Worm (Caenorhabditis elegans): ENCODE measurements around the gene unc-115.

Gene unc-115

ce11 chrX:10132546-10133032 is 14.1 kb upstream of the unc-115 start (continued):
- peak; percentile 77 for TF ChIP-seq unc-3 (GFP tag; conservative IDR thresholded peaks at IDR 0.05)
- peak; percentile 21 for TF ChIP-seq unc-3 (tag; optimal IDR thresholded peaks at IDR 0.05)
- TF ChIP-seq eyg-1 (tag; optimal IDR thresholded peaks at IDR 0.05) = peak; percentile 9
- TF ChIP-seq ceh-34 (tag; optimal IDR thresholded peaks at IDR 0.05) = peak; percentile 61
- peak; percentile 68 for TF ChIP-seq ceh-14 (tag; optimal IDR thresholded peaks at IDR 0.05)
- TF ChIP-seq fax-1 (tag; optimal IDR thresholded peaks at IDR 0.05) = peak; percentile 31
- peak; percentile 21 for TF ChIP-seq rnt-1 (tag; optimal IDR thresholded peaks at IDR 0.05)
- peak; percentile 42 for TF ChIP-seq odd-2 (tag; optimal IDR thresholded peaks at IDR 0.05)
- TF ChIP-seq ttx-3 (tag; optimal IDR thresholded peaks at IDR 0.05) = peak; percentile 77
- TF ChIP-seq gmeb-2 (tag; optimal IDR thresholded peaks at IDR 0.05) = peak; percentile 78
- TF ChIP-seq ceh-45 (GFP tag; IDR thresholded peaks at IDR 0.05) = 0 out of 2 replicates have a peak, but pooled peaks have one; percentile 27
- peak; percentile 57 for TF ChIP-seq ceh-31 (tag; optimal IDR thresholded peaks at IDR 0.05)
- TF ChIP-seq elt-2 (tag; optimal IDR thresholded peaks at IDR 0.05) = peak; percentile 78
- TF ChIP-seq che-1 (tag; optimal IDR thresholded peaks at IDR 0.05) = peak; percentile 77
- TF ChIP-seq fkh-6 (tag; optimal IDR thresholded peaks at IDR 0.05) = peak; percentile 68
- TF ChIP-seq zip-5 (tag; optimal IDR thresholded peaks at IDR 0.05) = peak; percentile 41
- peak; percentile 36 for TF ChIP-seq C38D4.7 (GFP tag; optimal IDR thresholded peaks at IDR 0.05)
- TF ChIP-seq tbx-2 (tag; optimal IDR thresholded peaks at IDR 0.05) = peak; percentile 61
- peak; percentile 71 for TF ChIP-seq sox-4 (tag; optimal IDR thresholded peaks at IDR 0.05)
- peak; percentile 65 for TF ChIP-seq K09A11.1 (tag; optimal IDR thresholded peaks at IDR 0.05; ENCODE audit: insufficient read depth)
- TF ChIP-seq unc-42 (tag; optimal IDR thresholded peaks at IDR 0.05) = peak; percentile 53
- TF ChIP-seq npax-4 (tag; optimal IDR thresholded peaks at IDR 0.05) = peak; percentile 7

ce11 chrX:10133082-10133481 is 13.6 kb upstream of the unc-115 start, which contains the start of gene unc-58:
Gene unc-58, minus strand, starts transcription at chrX:10133182.
- TF ChIP-seq ceh-9 (tag; optimal IDR thresholded peaks at IDR 0.05) (no peak), unc-42 (tag; optimal IDR thresholded peaks at IDR 0.05) (no peak), pag-3 (tag; optimal IDR thresholded peaks at IDR 0.05; ENCODE audit: borderline replicate concordance) (no peak), hlh-6 (tag; optimal IDR thresholded peaks at IDR 0.05) (no peak), ceh-30 (tag; optimal IDR thresholded peaks at IDR 0.05) (no peak), ceh-18 (tag; optimal IDR thresholded peaks at IDR 0.05) (no peak), ama-1 (optimal IDR thresholded peaks at IDR 0.05) (no peak), pros-1 (tag; optimal IDR thresholded peaks at IDR 0.05) (no peak), K02D7.2 (tag; optimal IDR thresholded peaks at IDR 0.05) (no peak), mec-3 (tag; optimal IDR thresholded peaks at IDR 0.05; ENCODE audit: borderline replicate concordance) (no peak), gmeb-2 (tag; optimal IDR thresholded peaks at IDR 0.05) (no peak), sox-4 (tag; optimal IDR thresholded peaks at IDR 0.05) (no peak), tbx-7 (tag; optimal IDR thresholded peaks at IDR 0.05) (no peak), pha-4 (tag; optimal IDR thresholded peaks at IDR 0.05) (no peak), fkh-10 (GFP tag; optimal IDR thresholded peaks at IDR 0.05) (no peak), elt-4 (tag; optimal IDR thresholded peaks at IDR 0.05) (no peak)

ce11 chrX:10138494-10138893 is 8.2 kb upstream of the unc-115 start, which contains the start of gene moc-1:
Gene moc-1, minus strand, starts transcription at chrX:10138620.
- TF ChIP-seq nhr-11 (tag; optimal IDR thresholded peaks at IDR 0.05) = no peak
- no peak for TF ChIP-seq ceh-45 (GFP tag; IDR thresholded peaks at IDR 0.05)
- no peak for TF ChIP-seq zip-5 (tag; optimal IDR thresholded peaks at IDR 0.05)
- TF ChIP-seq hlh-6 (tag; optimal IDR thresholded peaks at IDR 0.05) = no peak
- no peak for TF ChIP-seq ceh-9 (tag; optimal IDR thresholded peaks at IDR 0.05)
- no peak for TF ChIP-seq gmeb-2 (tag; optimal IDR thresholded peaks at IDR 0.05)
- TF ChIP-seq ceh-24 (tag; optimal IDR thresholded peaks at IDR 0.05) = no peak
- TF ChIP-seq elt-4 (tag; optimal IDR thresholded peaks at IDR 0.05) = no peak
- TF ChIP-seq pros-1 (tag; optimal IDR thresholded peaks at IDR 0.05) = no peak
- TF ChIP-seq Y22D7AL.16 (tag; optimal IDR thresholded peaks at IDR 0.05) = no peak
- TF ChIP-seq tbx-2 (tag; optimal IDR thresholded peaks at IDR 0.05) = no peak
- TF ChIP-seq che-1 (tag; optimal IDR thresholded peaks at IDR 0.05) = no peak
- no peak for TF ChIP-seq C38D4.7 (GFP tag; optimal IDR thresholded peaks at IDR 0.05)
- no peak for TF ChIP-seq ama-1 (optimal IDR thresholded peaks at IDR 0.05)
